Worm (Caenorhabditis elegans): ENCODE data around the gene T04A8.7.
A peak's percentile ranks its signal among the peaks of the same experiment; 100 is the strongest.

T04A8.7 gene

ce11 chrIII:4679963-4680484, 15.1 kb upstream of the T04A8.7 start, which contains the start of gene srg-11:
TSS of gene srg-11 (plus strand) at chrIII:4680013.
- TF ChIP-seq lsy-2 (tag; optimal IDR thresholded peaks at IDR 0.05) (no peak), bed-3 (GFP tag; optimal IDR thresholded peaks at IDR 0.05) (no peak), sem-2 (GFP tag; optimal IDR thresholded peaks at IDR 0.05) (no peak)

- TF ChIP-seq ces-1 (GFP tag; optimal IDR thresholded peaks at IDR 0.05) (no peak), unc-62 (GFP tag; optimal IDR thresholded peaks at IDR 0.05) (peak; percentile 60)
These were observed 8.0 kb upstream of the T04A8.7 start for ce11 chrIII:4687134-4687533.

- TF ChIP-seq lin-32 (GFP tag; optimal IDR thresholded peaks at IDR 0.05) (no peak), ces-1 (GFP tag; optimal IDR thresholded peaks at IDR 0.05) (no peak), flh-1 (GFP tag; optimal IDR thresholded peaks at IDR 0.05) (no peak), sptf-1 (tag; optimal IDR thresholded peaks at IDR 0.05) (no peak), ham-2 (GFP tag; optimal IDR thresholded peaks at IDR 0.05) (no peak), nhr-28 (tag; optimal IDR thresholded peaks at IDR 0.05) (no peak), drap-1 (GFP tag; optimal IDR thresholded peaks at IDR 0.05) (no peak), ztf-11 (tag; optimal IDR thresholded peaks at IDR 0.05) (no peak), elt-3 (tag; optimal IDR thresholded peaks at IDR 0.05) (no peak), snpc-4 (tag; optimal IDR thresholded peaks at IDR 0.05) (no peak), blmp-1 (tag; optimal IDR thresholded peaks at IDR 0.05) (no peak), pha-4 (tag; optimal IDR thresholded peaks at IDR 0.05) (no peak)
These were observed 6.8 kb upstream of the T04A8.7 start, which contains the start of gene tag-243 for ce11 chrIII:4688356-4688755. TSS of gene tag-243 (minus strand) at chrIII:4688456.

ce11 chrIII:4688965-4689364, 6.2 kb upstream of the T04A8.7 start, which contains the start of gene ppat-1:
TSS of gene ppat-1 (plus strand) at chrIII:4689280.
- no peak for TF ChIP-seq nhr-2 (tag; optimal IDR thresholded peaks at IDR 0.05)
- no peak for TF ChIP-seq mep-1 (tag; optimal IDR thresholded peaks at IDR 0.05)
- no peak for TF ChIP-seq lin-13 (tag; optimal IDR thresholded peaks at IDR 0.05)
- no peak for TF ChIP-seq snpc-4 (tag; optimal IDR thresholded peaks at IDR 0.05)
- TF ChIP-seq lin-32 (GFP tag; optimal IDR thresholded peaks at IDR 0.05): no peak
- no peak for TF ChIP-seq drap-1 (GFP tag; optimal IDR thresholded peaks at IDR 0.05)
- TF ChIP-seq ham-2 (GFP tag; optimal IDR thresholded peaks at IDR 0.05): no peak
- no peak for TF ChIP-seq mab-5 (tag; optimal IDR thresholded peaks at IDR 0.05)

- TF ChIP-seq elt-1 (tag; optimal IDR thresholded peaks at IDR 0.05; ENCODE audit: borderline replicate concordance, insufficient read depth): no peak
- TF ChIP-seq lin-13 (tag; optimal IDR thresholded peaks at IDR 0.05): peak; percentile 38
- TF ChIP-seq drap-1 (GFP tag; optimal IDR thresholded peaks at IDR 0.05): peak; percentile 89
- TF ChIP-seq nhr-76 (tag; optimal IDR thresholded peaks at IDR 0.05): no peak
- peak; percentile 93 for TF ChIP-seq cnd-1 (tag; optimal IDR thresholded peaks at IDR 0.05)
- TF ChIP-seq mls-2 (tag; optimal IDR thresholded peaks at IDR 0.05): peak; percentile 85
- TF ChIP-seq lsy-2 (tag; optimal IDR thresholded peaks at IDR 0.05): no peak
- TF ChIP-seq ztf-11 (tag; optimal IDR thresholded peaks at IDR 0.05): no peak
- TF ChIP-seq nhr-28 (tag; optimal IDR thresholded peaks at IDR 0.05): no peak
- TF ChIP-seq ceh-43 (GFP tag; optimal IDR thresholded peaks at IDR 0.05): peak; percentile 78
- TF ChIP-seq hlh-1 (tag; optimal IDR thresholded peaks at IDR 0.05): peak; percentile 30
- peak; percentile 85 for TF ChIP-seq ceh-83 (GFP tag; optimal IDR thresholded peaks at IDR 0.05)
- peak; percentile 78 for TF ChIP-seq sem-2 (GFP tag; optimal IDR thresholded peaks at IDR 0.05)
- no peak for TF ChIP-seq unc-62 (GFP tag; optimal IDR thresholded peaks at IDR 0.05)
- no peak for TF ChIP-seq snpc-4 (tag; optimal IDR thresholded peaks at IDR 0.05)
- TF ChIP-seq bed-3 (GFP tag; optimal IDR thresholded peaks at IDR 0.05): peak; percentile 77
- TF ChIP-seq ham-2 (GFP tag; optimal IDR thresholded peaks at IDR 0.05): peak; percentile 82
- TF ChIP-seq pha-4 (tag; optimal IDR thresholded peaks at IDR 0.05): peak; percentile 50
- TF ChIP-seq mab-5 (tag; optimal IDR thresholded peaks at IDR 0.05): no peak
- TF ChIP-seq nhr-12 (tag; optimal IDR thresholded peaks at IDR 0.05): peak; percentile 26
- peak; percentile 41 for TF ChIP-seq mep-1 (tag; optimal IDR thresholded peaks at IDR 0.05)
- TF ChIP-seq elt-3 (tag; optimal IDR thresholded peaks at IDR 0.05): no peak
- peak; percentile 57 for TF ChIP-seq tbx-8 (GFP tag; optimal IDR thresholded peaks at IDR 0.05)
- TF ChIP-seq unc-39 (tag; optimal IDR thresholded peaks at IDR 0.05): no peak
- no peak for TF ChIP-seq nhr-2 (tag; optimal IDR thresholded peaks at IDR 0.05)
- peak; percentile 87 for TF ChIP-seq M03D4.4 (tag; optimal IDR thresholded peaks at IDR 0.05)
- no peak for TF ChIP-seq blmp-1 (tag; optimal IDR thresholded peaks at IDR 0.05)
- no peak for TF ChIP-seq ceh-39 (tag; optimal IDR thresholded peaks at IDR 0.05)
- TF ChIP-seq unc-120 (tag; optimal IDR thresholded peaks at IDR 0.05; ENCODE audit: poor library complexity, severe bottlenecking): peak; percentile 71
- no peak for TF ChIP-seq nhr-237 (tag; optimal IDR thresholded peaks at IDR 0.05)
- peak; percentile 87 for TF ChIP-seq sptf-1 (tag; optimal IDR thresholded peaks at IDR 0.05)
- no peak for TF ChIP-seq ces-1 (GFP tag; optimal IDR thresholded peaks at IDR 0.05)
- TF ChIP-seq lin-32 (GFP tag; optimal IDR thresholded peaks at IDR 0.05): peak; percentile 81
- peak; percentile 72 for TF ChIP-seq flh-1 (GFP tag; optimal IDR thresholded peaks at IDR 0.05)
- no peak for TF ChIP-seq zip-8 (tag; optimal IDR thresholded peaks at IDR 0.05)
These were observed 5.6 kb upstream of the T04A8.7 start for ce11 chrIII:4689595-4689994.

Measured in whole organism, mixed stage, embryonic.